Fruit fly (Drosophila melanogaster) whole organism, embryonic: Measurements from ENCODE around the gene CG31525.

Source experiments
- CG17186 ChIP-seq: fragments of 200-800 bp; sonication (Bioruptor generic); optimal IDR thresholded peaks from 3 replicates; lab custom pipeline; 2017; ENCODE audit warnings: missing biosample characterization, missing genetic modification reagents, missing genetic modification characterization
- CG1792 ChIP-seq: fragments of 200-800 bp; sonication (Bioruptor generic); optimal IDR thresholded peaks from 2 replicates; lab custom pipeline; 2016; ENCODE audit warnings: missing biosample characterization, missing genetic modification characterization
- CG6254 ChIP-seq: fragments of 200-800 bp; sonication (Bioruptor generic); optimal IDR thresholded peaks from 3 replicates; lab custom pipeline; 2017; ENCODE audit warnings: mild to moderate bottlenecking, missing biosample characterization, missing genetic modification reagents, missing genetic modification characterization
- CG6813 ChIP-seq: fragments of 200-800 bp; sonication (Bioruptor generic); optimal IDR thresholded peaks from 2 replicates; lab custom pipeline; 2017; ENCODE audit warnings: missing biosample characterization, missing genetic modification characterization, mild to moderate bottlenecking, moderate library complexity, missing genetic modification reagents
- D19B ChIP-seq: fragments of 200-800 bp; sonication (Bioruptor generic); optimal IDR thresholded peaks from 2 replicates; lab custom pipeline; 2017; ENCODE audit warnings: missing biosample characterization, mild to moderate bottlenecking, missing genetic modification characterization
- Dfd ChIP-seq, 2 experiments: fragments of >200 bp; optimal IDR thresholded peaks; 2 replicates each; lab custom pipeline; 2017; ENCODE audit warnings: missing biosample characterization in 2 of 2, missing genetic modification characterization in 2 of 2
- Hr3 ChIP-seq: fragments of 200-800 bp; sonication (Bioruptor generic); optimal IDR thresholded peaks from 3 replicates; lab custom pipeline; 2016; ENCODE audit warnings: missing biosample characterization, missing genetic modification characterization
- MBD-R2 ChIP-seq: fragments of 200-800 bp; sonication (Bioruptor generic); IDR thresholded peaks from 2 replicates; pipeline ENCODE4 v1.3.6; 2022; ENCODE audit warnings: missing biosample characterization, missing genetic modification characterization
- NC2α ChIP-seq: fragments of 200-800 bp; sonication (Bioruptor generic); optimal IDR thresholded peaks from 2 replicates; lab custom pipeline; 2016; ENCODE audit warnings: missing biosample characterization, missing genetic modification characterization
- hbn ChIP-seq: fragments of 200-800 bp; sonication (Bioruptor generic); IDR thresholded peaks from 2 replicates; pipeline ENCODE4 v1.3.6; 2022; ENCODE audit warnings: missing biosample characterization, missing genetic modification characterization; ENCODE audit not compliant: partially characterized antibody
- lola ChIP-seq, 3 experiments: fragments of >200 bp in 2 of 3; fragments of 200-800 bp in 1 of 3; sonication (Bioruptor generic) in 1 of 3; optimal IDR thresholded peaks; 2 replicates each; lab custom pipeline; 2017 to 2019; ENCODE audit warnings: missing biosample characterization in 3 of 3, missing genetic modification characterization in 3 of 3, mild to moderate bottlenecking in 1 of 3, moderate library complexity in 1 of 3
- mld ChIP-seq: fragments of 200-800 bp; sonication (Bioruptor generic); IDR thresholded peaks from 3 replicates; pipeline ENCODE4 v1.3.6; 2022; ENCODE audit warnings: missing biosample characterization, missing genetic modification characterization; ENCODE audit not compliant: partially characterized antibody
- p53 ChIP-seq: fragments of 200-800 bp; sonication (Bioruptor generic); optimal IDR thresholded peaks from 2 replicates; lab custom pipeline; 2016; ENCODE audit warnings: missing biosample characterization, missing genetic modification characterization
- sim ChIP-seq: fragments of 200-800 bp; sonication (Bioruptor generic); IDR thresholded peaks from 2 replicates; pipeline ENCODE4 v1.3.6; 2022; ENCODE audit warnings: missing biosample characterization, missing genetic modification characterization

DNA sequence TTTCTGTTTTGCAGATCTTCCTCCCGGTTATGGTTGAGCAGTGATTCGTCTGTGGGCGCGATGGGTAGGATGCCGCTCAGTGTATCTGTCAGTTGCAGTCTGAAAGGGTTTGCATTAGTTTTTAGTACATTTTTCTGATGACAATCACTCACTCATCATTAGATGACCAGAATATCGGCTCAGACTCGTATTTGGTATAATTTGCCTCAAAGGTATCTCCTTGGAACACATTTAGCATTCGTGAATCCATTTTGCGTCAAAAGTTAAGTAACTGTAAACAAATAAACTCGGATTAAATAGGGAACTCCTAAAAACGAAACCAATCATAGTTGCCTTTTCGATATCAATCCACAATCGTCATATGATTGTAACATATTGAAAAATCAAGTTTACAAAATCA lies at the start of gene CG31525:
- TF ChIP-seq lola (GFP tag; optimal IDR thresholded peaks at IDR 0.05; lab: Kevin White, UChicago) (no peak), CG17186 (no peak), MBD-R2 (GFP tag; lab: Robert Waterston, UW) (no peak), Dfd (GFP tag; optimal IDR thresholded peaks at IDR 0.05; lab: Kevin White, UChicago) (no peak), CG1792 (GFP tag; lab: Kevin White, UChicago) (no peak), mld (GFP tag; lab: Robert Waterston, UW) (no peak), D19B (GFP tag; lab: Kevin White, UChicago) (no peak), NC2α (no peak), hbn (GFP tag; lab: Robert Waterston, UW) (no peak), Hr3 (no peak), CG6813 (GFP tag; lab: Kevin White, UChicago) (no peak), sim (GFP tag; lab: Robert Waterston, UW) (no peak), p53 (GFP tag; lab: Kevin White, UChicago) (no peak), CG6254 (GFP tag; lab: Kevin White, UChicago) (no peak)
